Fruit fly (Drosophila melanogaster): ENCODE results near the gene CG42818.

- TF ChIP-seq h (optimal IDR thresholded peaks at IDR 0.05) (no peak), insv (optimal IDR thresholded peaks at IDR 0.05) (no peak), ttk (optimal IDR thresholded peaks at IDR 0.05) (no peak), Myc (optimal IDR thresholded peaks at IDR 0.05) (no peak), Sin3A (optimal IDR thresholded peaks at IDR 0.05) (no peak)
Observed at dm6 chr2L:16274100-16274499, 32.4 kb downstream of the CG42818 start.
